Worm (Caenorhabditis elegans): ENCODE measurements around the gene rsu-1.
"Not testable (repeated sequence)": the region's sequence is repeated elsewhere in the genome, so short reads cannot be mapped to it uniquely, and the experiment has no call there.

The rsu-1 gene

DNA sequence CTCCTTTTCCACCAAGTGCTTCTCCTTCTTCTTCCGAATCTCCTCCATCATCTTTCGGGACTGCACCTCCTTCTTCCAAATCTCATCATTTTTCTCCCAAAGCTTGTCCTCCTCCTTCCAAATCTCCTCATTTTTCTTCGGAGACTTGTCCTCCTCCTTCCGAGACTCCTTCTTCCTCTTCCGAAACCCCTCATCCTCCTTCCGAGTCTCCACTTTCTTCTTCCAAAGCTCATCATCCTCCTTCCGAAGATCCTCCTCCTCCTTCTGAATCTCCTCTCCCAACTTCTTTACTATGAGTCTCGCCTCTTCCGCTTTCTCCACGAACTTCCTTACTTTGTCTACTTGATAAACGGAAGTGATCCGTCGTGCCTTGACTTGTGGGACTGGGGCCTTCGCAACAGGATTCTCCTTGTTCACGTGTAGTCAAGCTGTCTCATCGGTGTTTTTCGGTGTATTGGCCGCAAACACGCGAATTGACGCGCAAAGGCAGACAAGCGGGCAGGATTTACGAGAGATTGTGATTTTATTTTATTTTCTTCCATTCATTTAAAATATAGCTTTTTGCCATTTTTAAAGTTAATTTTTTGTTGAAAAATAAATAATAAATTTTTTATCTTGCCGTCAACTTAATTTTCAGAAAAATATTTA lies 19.1 kb upstream of the rsu-1 start, which contains the start of the genes K01A11.3 and C34C12.12:
Gene K01A11.3 (minus strand): TSS at position 51 of the 648 bp plus-strand sequence.
Gene C34C12.12 (plus strand): TSS at position 632 of the 648 bp plus-strand sequence.
- TF ChIP-seq lin-15B (tag; optimal IDR thresholded peaks at IDR 0.05) (peak; percentile 5), hmg-11 (tag; optimal IDR thresholded peaks at IDR 0.05) (no peak)

DNA sequence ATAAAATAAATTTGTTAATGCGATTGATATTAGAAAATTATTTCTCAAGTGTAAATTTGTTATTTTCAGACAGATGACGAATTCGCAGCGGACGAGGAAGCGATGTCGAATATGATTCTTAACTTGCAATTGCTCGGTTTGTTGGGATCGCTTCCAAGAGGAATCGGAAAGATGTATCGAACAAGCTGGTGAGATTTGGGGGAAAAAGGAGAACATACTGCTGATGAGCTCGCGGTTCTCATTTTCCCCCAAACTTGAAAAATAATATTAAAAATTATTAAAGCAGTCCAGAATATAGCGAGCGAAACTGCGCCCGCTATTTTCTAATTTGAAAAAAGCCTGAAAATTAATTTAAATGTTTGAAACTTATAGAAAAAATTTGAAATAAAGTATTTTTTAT lies 18.3 kb upstream of the rsu-1 start, which contains the start of gene C34C12.2:
Gene C34C12.2 (plus strand): TSS at position 301 of the 400 bp plus-strand sequence.
- TF ChIP-seq mdl-1, nhr-28, nhr-23 (tag; optimal IDR thresholded peaks at IDR 0.05): not testable (repeated sequence)

DNA sequence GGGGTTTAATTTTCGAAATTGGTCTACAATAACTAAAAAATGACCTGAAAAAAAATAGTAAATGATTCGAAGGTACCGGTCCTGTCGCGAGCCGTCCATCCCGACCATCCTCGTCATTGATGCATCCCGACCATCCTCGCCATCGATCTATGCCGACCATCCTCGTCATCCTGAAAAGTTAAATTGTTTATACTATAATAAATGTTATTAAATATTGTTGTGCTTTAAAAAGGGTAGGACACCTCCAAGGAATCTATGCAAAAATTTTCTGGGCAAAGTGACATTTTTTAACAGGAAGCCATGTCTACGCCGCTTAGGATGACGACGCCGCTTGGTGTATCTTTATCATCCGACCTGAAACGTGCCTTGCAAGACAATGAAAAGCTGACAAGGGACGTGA lies 17.8 kb upstream of the rsu-1 start, which contains the start of gene C34C12.1:
Gene C34C12.1 (plus strand): TSS at position 301 of the 400 bp plus-strand sequence.
- not testable (repeated sequence) for TF ChIP-seq ama-1 (optimal IDR thresholded peaks at IDR 0.05); lsy-12 (tag; optimal IDR thresholded peaks at IDR 0.05); daf-12 (tag; optimal IDR thresholded peaks at IDR 0.05)

DNA sequence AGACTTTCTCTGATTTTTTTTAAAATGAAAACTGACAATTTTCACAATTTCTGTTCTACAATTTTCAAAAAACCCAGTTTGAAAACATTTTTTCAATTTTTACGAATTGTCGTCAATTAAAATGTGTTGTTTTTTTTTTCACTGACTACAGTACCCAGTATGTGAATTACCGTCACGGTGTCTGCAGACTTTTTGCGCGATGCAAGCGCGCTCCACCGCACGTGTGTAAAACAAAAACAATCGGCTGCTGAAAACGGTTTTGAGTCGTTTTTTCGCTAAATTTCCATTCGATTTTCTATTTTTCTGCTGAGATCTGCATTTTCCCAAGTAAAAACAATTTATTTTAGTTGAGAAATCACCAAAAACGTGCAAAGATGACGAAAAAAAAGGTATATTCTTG lies 15.6 kb upstream of the rsu-1 start:
- TF ChIP-seq nhr-23 (tag; optimal IDR thresholded peaks at IDR 0.05) = peak; percentile 99
- TF ChIP-seq ceh-28 (tag; optimal IDR thresholded peaks at IDR 0.05) = peak; percentile 90
- no peak for TF ChIP-seq nhr-67 (tag; optimal IDR thresholded peaks at IDR 0.05)
- peak; percentile 85 for TF ChIP-seq hmg-11 (tag; optimal IDR thresholded peaks at IDR 0.05)
- TF ChIP-seq jun-1 (tag; optimal IDR thresholded peaks at IDR 0.05) = peak; percentile 96
- TF ChIP-seq fkh-2 (tag; optimal IDR thresholded peaks at IDR 0.05) = peak; percentile 48
- TF ChIP-seq nhr-76 (tag; optimal IDR thresholded peaks at IDR 0.05) = peak; percentile 83
- TF ChIP-seq nhr-25 (tag; optimal IDR thresholded peaks at IDR 0.05) = peak; percentile 99
- peak; percentile 90 for TF ChIP-seq pqm-1 (tag; optimal IDR thresholded peaks at IDR 0.05)
- no peak for TF ChIP-seq sea-2 (GFP tag; optimal IDR thresholded peaks at IDR 0.05)
- peak; percentile 99 for TF ChIP-seq lsy-12 (tag; optimal IDR thresholded peaks at IDR 0.05)
- TF ChIP-seq eor-1 (tag; optimal IDR thresholded peaks at IDR 0.05) = no peak
- TF ChIP-seq unc-39 (tag; optimal IDR thresholded peaks at IDR 0.05) = peak; percentile 13
- TF ChIP-seq snpc-4 (tag; optimal IDR thresholded peaks at IDR 0.05) = peak; percentile 91
- TF ChIP-seq egl-5 (tag; optimal IDR thresholded peaks at IDR 0.05) = peak; percentile 93
- TF ChIP-seq tbx-2 (tag; optimal IDR thresholded peaks at IDR 0.05) = peak; percentile 95
- peak; percentile 74 for TF ChIP-seq nhr-28 (tag; optimal IDR thresholded peaks at IDR 0.05)
- no peak for TF ChIP-seq mml-1 (tag; optimal IDR thresholded peaks at IDR 0.05)
- peak; percentile 66 to 95 (median 75) for TF ChIP-seq elt-3 (tag; optimal IDR thresholded peaks at IDR 0.05)
- peak; percentile 90 for TF ChIP-seq fkh-10 (GFP tag; optimal IDR thresholded peaks at IDR 0.05)
- TF ChIP-seq egl-27 (tag; optimal IDR thresholded peaks at IDR 0.05) = peak; percentile 79
- TF ChIP-seq unc-62 (GFP tag; optimal IDR thresholded peaks at IDR 0.05) = peak; percentile 89
- no peak for TF ChIP-seq ceh-16 (tag; optimal IDR thresholded peaks at IDR 0.05)
- peak; percentile 92 for TF ChIP-seq nhr-11 (tag; optimal IDR thresholded peaks at IDR 0.05)
- no peak for TF ChIP-seq ceh-9 (tag; optimal IDR thresholded peaks at IDR 0.05)
- TF ChIP-seq nfya-1 (tag; optimal IDR thresholded peaks at IDR 0.05; ENCODE audit: insufficient read depth) = peak; percentile 99
- TF ChIP-seq ztf-11 (tag; optimal IDR thresholded peaks at IDR 0.05) = no peak
- TF ChIP-seq elt-1 (tag; optimal IDR thresholded peaks at IDR 0.05) = peak; percentile 79
- TF ChIP-seq pha-4 (tag; optimal IDR thresholded peaks at IDR 0.05) = peak; percentile 99
- peak; percentile 94 for TF ChIP-seq lin-39 (tag; optimal IDR thresholded peaks at IDR 0.05)
- peak; percentile 77 for TF ChIP-seq fos-1 (tag; optimal IDR thresholded peaks at IDR 0.05)
- peak; percentile 38 for TF ChIP-seq daf-12 (tag; optimal IDR thresholded peaks at IDR 0.05)
- TF ChIP-seq lin-15B (tag; optimal IDR thresholded peaks at IDR 0.05) = peak; percentile 99
- peak; percentile 88 for TF ChIP-seq elt-2 (tag; optimal IDR thresholded peaks at IDR 0.05)
- peak; percentile 89 for TF ChIP-seq ztf-4 (tag; optimal IDR thresholded peaks at IDR 0.05)
- peak; percentile 28 for TF ChIP-seq nhr-237 (tag; optimal IDR thresholded peaks at IDR 0.05)
- TF ChIP-seq skn-1 (tag; optimal IDR thresholded peaks at IDR 0.05) = peak; percentile 93
- TF ChIP-seq aly-2 (tag; optimal IDR thresholded peaks at IDR 0.05) = peak; percentile 67
- peak; percentile 65 for TF ChIP-seq ZK546.5 (tag; optimal IDR thresholded peaks at IDR 0.05)
- peak; percentile 92 for TF ChIP-seq ceh-82 (tag; optimal IDR thresholded peaks at IDR 0.05)
- peak; percentile 97 for TF ChIP-seq nhr-43 (tag; optimal IDR thresholded peaks at IDR 0.05; ENCODE audit: poor library complexity, severe bottlenecking)
- peak; percentile 57 for TF ChIP-seq mdl-1 (tag; optimal IDR thresholded peaks at IDR 0.05)
- peak; percentile 96 for TF ChIP-seq R02D3.7 (tag; optimal IDR thresholded peaks at IDR 0.05)
- peak; percentile 83 for TF ChIP-seq nhr-77 (tag; optimal IDR thresholded peaks at IDR 0.05)
- TF ChIP-seq ama-1 (optimal IDR thresholded peaks at IDR 0.05) = peak; percentile 78
